Fruit fly (Drosophila melanogaster) whole organism, prepupa: Measurements from ENCODE around the gene CG17633.

Source experiments
- Blimp-1 ChIP-seq: fragments of 200-800 bp; sonication (Bioruptor generic); optimal IDR thresholded peaks from 3 replicates; lab custom pipeline; 2017; ENCODE audit warnings: missing biosample characterization, missing genetic modification characterization, mild to moderate bottlenecking, moderate library complexity, missing genetic modification reagents
- CG10631 ChIP-seq: fragments of 200-800 bp; sonication (Bioruptor generic); optimal IDR thresholded peaks from 2 replicates; lab custom pipeline; 2016; ENCODE audit warnings: missing biosample characterization, missing genetic modification characterization
- CG11762 ChIP-seq: fragments of 200-800 bp; sonication (Bioruptor generic); optimal IDR thresholded peaks from 3 replicates; lab custom pipeline; 2016; ENCODE audit warnings: missing biosample characterization, missing genetic modification characterization; ENCODE audit not compliant: insufficient read depth
- CG11902 ChIP-seq: fragments of 200-800 bp; sonication (Bioruptor generic); optimal IDR thresholded peaks from 3 replicates; lab custom pipeline; 2016; ENCODE audit warnings: missing biosample characterization, missing genetic modification characterization
- CG1621 ChIP-seq: fragments of 200-800 bp; sonication (Bioruptor generic); optimal IDR thresholded peaks from 3 replicates; lab custom pipeline; 2018; ENCODE audit warnings: missing biosample characterization, mild to moderate bottlenecking, missing genetic modification characterization
- CG16779 ChIP-seq: fragments of 200-800 bp; sonication (Bioruptor generic); optimal IDR thresholded peaks from 3 replicates; lab custom pipeline; 2017; ENCODE audit warnings: missing biosample characterization, mild to moderate bottlenecking, missing genetic modification characterization
- CG3032 ChIP-seq: fragments of 200-800 bp; optimal IDR thresholded peaks from 2 replicates; lab custom pipeline; 2019; ENCODE audit warnings: missing biosample characterization, mild to moderate bottlenecking, missing genetic modification characterization, moderate library complexity
- CG31627 ChIP-seq: fragments of 200-800 bp; sonication (Bioruptor generic); optimal IDR thresholded peaks from 3 replicates; lab custom pipeline; 2016; ENCODE audit warnings: missing biosample characterization, missing genetic modification characterization
- CG32006 ChIP-seq: fragments of 200-800 bp; sonication (Bioruptor generic); optimal IDR thresholded peaks from 3 replicates; lab custom pipeline; 2017; ENCODE audit warnings: missing biosample characterization, mild to moderate bottlenecking, missing genetic modification characterization
- CG34406 ChIP-seq: fragments of 200-800 bp; sonication (Bioruptor generic); optimal IDR thresholded peaks from 3 replicates; lab custom pipeline; 2016; ENCODE audit warnings: missing biosample characterization, missing genetic modification characterization
- CG3919 ChIP-seq: fragments of 200-800 bp; sonication (Bioruptor generic); optimal IDR thresholded peaks from 3 replicates; lab custom pipeline; 2016; ENCODE audit warnings: missing biosample characterization, missing genetic modification characterization
- CG4318 ChIP-seq: fragments of 200-800 bp; sonication (Bioruptor generic); optimal IDR thresholded peaks from 3 replicates; lab custom pipeline; 2017; ENCODE audit warnings: missing biosample characterization, mild to moderate bottlenecking, missing genetic modification characterization
- CG6276 ChIP-seq: fragments of 200-800 bp; sonication (Bioruptor generic); optimal IDR thresholded peaks from 2 replicates; lab custom pipeline; 2017; ENCODE audit warnings: missing biosample characterization, mild to moderate bottlenecking, missing genetic modification characterization
- CG6792 ChIP-seq: fragments of 200-800 bp; sonication (Bioruptor generic); optimal IDR thresholded peaks from 3 replicates; lab custom pipeline; 2016; ENCODE audit warnings: missing biosample characterization, missing genetic modification characterization
- CG7368 ChIP-seq: fragments of 200-800 bp; sonication (Bioruptor generic); optimal IDR thresholded peaks from 3 replicates; lab custom pipeline; 2016; ENCODE audit warnings: missing biosample characterization, missing genetic modification characterization
- CG8119 ChIP-seq: fragments of 200-800 bp; sonication (Bioruptor generic); IDR thresholded peaks from 3 replicates; pipeline ENCODE4 v1.3.6; 2022; ENCODE audit warnings: missing biosample characterization, missing genetic modification characterization
- CG8319 ChIP-seq: fragments of 200-800 bp; sonication (Bioruptor generic); optimal IDR thresholded peaks from 3 replicates; lab custom pipeline; 2016; ENCODE audit warnings: missing biosample characterization, missing genetic modification characterization
- CG9139 ChIP-seq: fragments of 200-800 bp; sonication (Bioruptor generic); optimal IDR thresholded peaks from 3 replicates; lab custom pipeline; 2017; ENCODE audit warnings: missing biosample characterization, mild to moderate bottlenecking, missing genetic modification characterization
- Eip78C ChIP-seq: fragments of 200-800 bp; sonication (Bioruptor generic); peaks from one replicate; lab custom pipeline; 2016; ENCODE audit warnings: missing biosample characterization, missing genetic modification characterization
- Eip93F ChIP-seq: fragments of 200-800 bp; sonication (Bioruptor generic); optimal IDR thresholded peaks from 2 replicates; lab custom pipeline; 2016; ENCODE audit warnings: missing biosample characterization, mild to moderate bottlenecking, missing genetic modification characterization
- Ets21C ChIP-seq: fragments of 200-800 bp; sonication (Bioruptor generic); optimal IDR thresholded peaks from 3 replicates; lab custom pipeline; 2016; ENCODE audit warnings: missing biosample characterization, missing genetic modification characterization
- Ets96B ChIP-seq: fragments of 200-800 bp; optimal IDR thresholded peaks from 2 replicates; lab custom pipeline; 2019; ENCODE audit warnings: missing biosample characterization, mild to moderate bottlenecking, missing genetic modification characterization, moderate library complexity
- Gug ChIP-seq: fragments of 200-800 bp; sonication (Bioruptor generic); IDR thresholded peaks from 2 replicates; pipeline ENCODE4 v1.3.6; 2022; ENCODE audit warnings: missing biosample characterization, missing genetic modification characterization
- Hr38 ChIP-seq: sonication (Bioruptor generic); optimal IDR thresholded peaks from 2 replicates; lab custom pipeline; 2016; ENCODE audit warnings: missing biosample characterization, missing genetic modification characterization
- Hr39 ChIP-seq: fragments of 200-800 bp; sonication (Bioruptor generic); optimal IDR thresholded peaks from 2 replicates; lab custom pipeline; 2016; ENCODE audit warnings: missing biosample characterization, missing genetic modification characterization
- Hr4 ChIP-seq: fragments of 200-800 bp; sonication (Bioruptor generic); optimal IDR thresholded peaks from 3 replicates; lab custom pipeline; 2016; ENCODE audit warnings: missing biosample characterization, missing genetic modification characterization
- Lpt ChIP-seq: fragments of 200-800 bp; sonication (Bioruptor generic); optimal IDR thresholded peaks from 3 replicates; lab custom pipeline; 2016; ENCODE audit warnings: missing biosample characterization, missing genetic modification characterization
- OdsH ChIP-seq: fragments of 200-800 bp; sonication (Bioruptor generic); optimal IDR thresholded peaks from 3 replicates; lab custom pipeline; 2016; ENCODE audit warnings: missing biosample characterization, missing genetic modification characterization
- Smox ChIP-seq: fragments of 200-800 bp; sonication (Bioruptor generic); optimal IDR thresholded peaks from 3 replicates; lab custom pipeline; 2016; ENCODE audit warnings: missing biosample characterization, missing genetic modification characterization
- Sox102F ChIP-seq: fragments of 200-800 bp; sonication (Bioruptor generic); optimal IDR thresholded peaks from 2 replicates; lab custom pipeline; 2016; ENCODE audit warnings: missing biosample characterization, mild to moderate bottlenecking, missing genetic modification characterization
- Sox15 ChIP-seq: fragments of 200-800 bp; sonication (Bioruptor generic); optimal IDR thresholded peaks from 3 replicates; lab custom pipeline; 2016; ENCODE audit warnings: missing biosample characterization, missing genetic modification characterization
- achi ChIP-seq: fragments of 200-800 bp; sonication (Bioruptor generic); optimal IDR thresholded peaks from 3 replicates; lab custom pipeline; 2016; ENCODE audit warnings: missing biosample characterization, missing genetic modification characterization
- acj6 ChIP-seq: fragments of 200-800 bp; sonication (Bioruptor generic); optimal IDR thresholded peaks from 3 replicates; lab custom pipeline; 2016; ENCODE audit warnings: missing biosample characterization, missing genetic modification characterization
- cyc ChIP-seq: fragments of 200-800 bp; sonication (Bioruptor generic); optimal IDR thresholded peaks from 3 replicates; lab custom pipeline; 2016; ENCODE audit warnings: missing biosample characterization, missing genetic modification characterization
- dac ChIP-seq: fragments of 200-800 bp; sonication (Bioruptor generic); optimal IDR thresholded peaks from 2 replicates; lab custom pipeline; 2017; ENCODE audit warnings: missing biosample characterization, mild to moderate bottlenecking, missing genetic modification characterization
- dsx ChIP-seq: fragments of 200-800 bp; optimal IDR thresholded peaks from 3 replicates; lab custom pipeline; 2019; ENCODE audit warnings: missing biosample characterization, mild to moderate bottlenecking, missing genetic modification characterization, moderate library complexity; ENCODE audit not compliant: poor library complexity, severe bottlenecking
- eg ChIP-seq: fragments of 200-800 bp; sonication (Bioruptor generic); IDR thresholded peaks from 3 replicates; pipeline ENCODE4 v1.3.6; 2022; ENCODE audit warnings: missing biosample characterization, missing genetic modification characterization
- esn ChIP-seq: fragments of 200-800 bp; sonication (Bioruptor generic); optimal IDR thresholded peaks from 2 replicates; lab custom pipeline; 2016; ENCODE audit warnings: missing biosample characterization, mild to moderate bottlenecking, missing genetic modification characterization, moderate library complexity
- fkh ChIP-seq: fragments of 200-800 bp; sonication (Bioruptor generic); optimal IDR thresholded peaks from 3 replicates; lab custom pipeline; 2017; ENCODE audit warnings: missing biosample characterization, mild to moderate bottlenecking, missing genetic modification characterization, moderate library complexity
- lz ChIP-seq: fragments of 200-800 bp; sonication (Bioruptor generic); optimal IDR thresholded peaks from 3 replicates; lab custom pipeline; 2016; ENCODE audit warnings: missing biosample characterization, missing genetic modification characterization
- net ChIP-seq: fragments of 200-800 bp; sonication (Bioruptor generic); optimal IDR thresholded peaks from 3 replicates; lab custom pipeline; 2016; ENCODE audit warnings: missing biosample characterization, missing genetic modification characterization
- pdm3 ChIP-seq: fragments of 200-800 bp; sonication (Bioruptor generic); optimal IDR thresholded peaks from 3 replicates; lab custom pipeline; 2016; ENCODE audit warnings: missing biosample characterization, missing genetic modification characterization
- salr ChIP-seq, 2 experiments: fragments of 200-800 bp; sonication (Bioruptor generic); optimal IDR thresholded peaks; 3 replicates each; lab custom pipeline; 2016 to 2018; ENCODE audit warnings: missing biosample characterization in 2 of 2, missing genetic modification characterization in 2 of 2, mild to moderate bottlenecking in 1 of 2
- spab ChIP-seq: fragments of 200-800 bp; sonication (Bioruptor generic); optimal IDR thresholded peaks from 2 replicates; lab custom pipeline; 2017; ENCODE audit warnings: missing biosample characterization, mild to moderate bottlenecking, missing genetic modification characterization, missing genetic modification reagents
- ss ChIP-seq, 2 experiments: fragments of 200-800 bp; sonication (Bioruptor generic); optimal IDR thresholded peaks; 2 replicates in 1 of 2; 3 replicates in 1 of 2; lab custom pipeline; 2017 to 2018; ENCODE audit warnings: mild to moderate bottlenecking in 2 of 2, missing biosample characterization in 2 of 2, missing genetic modification characterization in 2 of 2, moderate library complexity in 1 of 2
- svp ChIP-seq: fragments of 200-800 bp; sonication (Bioruptor generic); peaks from one replicate; lab custom pipeline; 2016; ENCODE audit warnings: missing biosample characterization, missing genetic modification characterization
- topi ChIP-seq: fragments of 200-800 bp; sonication (Bioruptor generic); optimal IDR thresholded peaks from 3 replicates; lab custom pipeline; 2016; ENCODE audit warnings: missing biosample characterization, missing genetic modification characterization
- vri ChIP-seq: fragments of 200-800 bp; sonication (Bioruptor generic); optimal IDR thresholded peaks from 3 replicates; lab custom pipeline; 2016; ENCODE audit warnings: missing biosample characterization, mild to moderate bottlenecking, missing genetic modification characterization

CG17633 gene

DNA sequence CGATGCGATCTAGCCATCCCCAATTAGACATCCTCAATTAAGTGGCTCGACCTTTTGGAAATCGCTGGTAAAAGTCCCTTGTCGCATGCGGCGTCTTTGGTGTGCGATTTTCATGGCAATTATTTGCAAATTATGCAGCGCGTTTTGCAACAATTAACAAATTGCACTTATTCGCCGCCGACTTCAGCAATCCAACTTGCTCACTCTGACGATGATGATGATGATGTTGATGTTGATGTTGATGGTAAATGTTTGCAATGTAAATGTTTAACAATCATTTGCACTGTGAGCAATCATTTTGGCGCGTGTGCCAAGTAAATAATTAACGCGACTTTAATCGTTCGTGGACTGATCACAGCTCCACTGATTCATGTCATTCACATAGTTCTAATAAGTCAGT lies 34.7 kb upstream of the CG17633 start (continued):
- no peak for TF ChIP-seq Ets21C (GFP tag; lab: Kevin White, UChicago)
- peak; percentile 19 for TF ChIP-seq pdm3 (GFP tag; lab: Kevin White, UChicago)
- no peak for TF ChIP-seq topi (GFP tag; lab: Kevin White, UChicago)
- no peak for TF ChIP-seq spab (GFP tag; lab: Kevin White, UChicago)
- TF ChIP-seq vri (GFP tag; lab: Kevin White, UChicago), result no peak
- no peak for TF ChIP-seq Blimp-1 (GFP tag; lab: Kevin White, UChicago)
- TF ChIP-seq dsx (GFP tag; lab: Kevin White, UChicago), result no peak
- TF ChIP-seq Hr4 (GFP tag; lab: Kevin White, UChicago), result no peak
- TF ChIP-seq CG3919 (GFP tag; lab: Kevin White, UChicago), result peak; percentile 47
- TF ChIP-seq CG31627 (GFP tag; lab: Kevin White, UChicago), result no peak
- TF ChIP-seq Sox15 (GFP tag; lab: Kevin White, UChicago), result no peak
- TF ChIP-seq CG10631 (GFP tag; lab: Kevin White, UChicago), result no peak
- no peak for TF ChIP-seq Hr39 (GFP tag; lab: Kevin White, UChicago)
- TF ChIP-seq dac (GFP tag; lab: Kevin White, UChicago), result no peak
- TF ChIP-seq CG8319 (GFP tag; lab: Kevin White, UChicago), result no peak
- no peak for TF ChIP-seq Hr38
- peak in 1 of 2 experiments; percentile 28 for TF ChIP-seq salr (GFP tag; optimal IDR thresholded peaks at IDR 0.05; lab: Kevin White, UChicago)
- TF ChIP-seq CG34406 (GFP tag; lab: Kevin White, UChicago), result peak; percentile 38
- peak in 1 of 2 experiments; percentile 8 for TF ChIP-seq ss (GFP tag; optimal IDR thresholded peaks at IDR 0.05; lab: Kevin White, UChicago)
- no peak for TF ChIP-seq svp (GFP tag; lab: Kevin White, UChicago)
- no peak for TF ChIP-seq Eip93F
- peak; percentile 77 for TF ChIP-seq Eip78C
- no peak for TF ChIP-seq CG3032 (tag; lab: Kevin White, UChicago)
- TF ChIP-seq CG8119 (GFP tag; lab: Robert Waterston, UW), result no peak
- TF ChIP-seq Lpt (GFP tag; lab: Kevin White, UChicago), result no peak
- no peak for TF ChIP-seq CG6792 (GFP tag; lab: Kevin White, UChicago)
- no peak for TF ChIP-seq Ets96B
- no peak for TF ChIP-seq CG16779 (tag; lab: Kevin White, UChicago)
- no peak for TF ChIP-seq CG9139 (GFP tag; lab: Kevin White, UChicago)
- TF ChIP-seq acj6, result no peak
- no peak for TF ChIP-seq CG32006 (GFP tag; lab: Kevin White, UChicago)
- no peak for TF ChIP-seq cyc (GFP tag; lab: Kevin White, UChicago)
- no peak for TF ChIP-seq Smox (GFP tag; lab: Kevin White, UChicago)
- peak; percentile 15 for TF ChIP-seq achi (GFP tag; lab: Kevin White, UChicago)
- TF ChIP-seq CG4318 (GFP tag; lab: Kevin White, UChicago), result no peak

DNA sequence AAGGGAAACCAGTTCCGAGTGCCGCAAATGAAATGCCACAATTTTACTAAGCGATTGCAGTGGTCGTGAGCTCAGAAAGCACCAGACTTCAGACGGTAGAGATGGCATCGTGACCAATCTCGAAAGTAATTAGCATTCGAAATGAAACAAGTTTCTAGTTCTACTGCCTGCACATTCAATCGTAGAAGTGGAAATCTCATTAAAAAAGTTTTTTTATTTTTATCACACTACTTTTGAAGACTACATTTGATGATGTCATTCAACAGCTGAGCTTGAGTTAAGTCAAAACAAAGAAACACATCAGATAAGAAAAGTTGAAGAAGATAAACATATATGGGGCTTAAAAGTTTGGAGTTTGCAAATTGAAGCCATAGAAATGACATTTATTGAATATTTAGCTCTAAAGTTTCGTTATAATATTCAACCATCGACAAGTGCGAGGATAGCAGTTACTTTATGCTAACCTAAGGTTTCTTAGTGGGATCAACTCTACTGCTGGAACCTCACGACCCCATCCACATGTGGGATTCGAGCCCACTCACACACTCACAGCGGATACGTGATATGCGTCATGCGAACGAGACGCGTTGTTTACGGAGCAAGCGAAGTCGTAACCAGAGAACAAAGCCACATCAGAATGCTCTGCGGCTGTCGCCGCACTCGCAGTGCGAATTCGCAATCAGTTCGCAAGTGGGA lies 32.7 kb upstream of the CG17633 start, which contains the start of gene CG13117:
Gene CG13117 (plus strand): TSS at position 646 of the 696 bp plus-strand sequence.
- peak; percentile 32 for TF ChIP-seq CG3032 (tag; lab: Kevin White, UChicago)
- TF ChIP-seq Gug (GFP tag; lab: Robert Waterston, UW), result peak; percentile 22; the same call in 1 of the 2 replicates
- peak; percentile 16 for TF ChIP-seq OdsH (GFP tag; lab: Kevin White, UChicago)
- no peak for TF ChIP-seq vri (GFP tag; lab: Kevin White, UChicago)
- TF ChIP-seq CG11762 (GFP tag; lab: Kevin White, UChicago), result peak; percentile 18
- peak; percentile 65 for TF ChIP-seq lz (GFP tag; lab: Kevin White, UChicago)
- TF ChIP-seq eg (GFP tag; lab: Robert Waterston, UW), result peak; percentile 54; the same call in 2 of the 3 replicates
- no peak for TF ChIP-seq CG16779 (tag; lab: Kevin White, UChicago)
- TF ChIP-seq CG11902, result peak; percentile 11
- TF ChIP-seq cyc (GFP tag; lab: Kevin White, UChicago), result peak; percentile 55
- no peak for TF ChIP-seq Eip93F
- peak; percentile 48 for TF ChIP-seq Hr39 (GFP tag; lab: Kevin White, UChicago)
- peak; percentile 65 for TF ChIP-seq esn
- TF ChIP-seq Smox (GFP tag; lab: Kevin White, UChicago), result peak; percentile 37
- TF ChIP-seq Sox102F, result peak; percentile 25
- TF ChIP-seq CG1621 (tag; lab: Kevin White, UChicago), result no peak
- TF ChIP-seq CG7368 (GFP tag; lab: Kevin White, UChicago), result peak; percentile 5
- TF ChIP-seq topi (GFP tag; lab: Kevin White, UChicago), result peak; percentile 59
- peak; percentile 68 for TF ChIP-seq CG32006 (GFP tag; lab: Kevin White, UChicago)
- no peak for TF ChIP-seq dac (GFP tag; lab: Kevin White, UChicago)
- TF ChIP-seq net (GFP tag; lab: Kevin White, UChicago), result peak; percentile 56
- TF ChIP-seq CG31627 (GFP tag; lab: Kevin White, UChicago), result peak; percentile 59
- peak; percentile 37 for TF ChIP-seq CG6276 (GFP tag; lab: Kevin White, UChicago)
- TF ChIP-seq fkh (GFP tag; lab: Kevin White, UChicago), result no peak
